Worm (Caenorhabditis elegans): ENCODE data around the gene F17A9.4.

DNA sequence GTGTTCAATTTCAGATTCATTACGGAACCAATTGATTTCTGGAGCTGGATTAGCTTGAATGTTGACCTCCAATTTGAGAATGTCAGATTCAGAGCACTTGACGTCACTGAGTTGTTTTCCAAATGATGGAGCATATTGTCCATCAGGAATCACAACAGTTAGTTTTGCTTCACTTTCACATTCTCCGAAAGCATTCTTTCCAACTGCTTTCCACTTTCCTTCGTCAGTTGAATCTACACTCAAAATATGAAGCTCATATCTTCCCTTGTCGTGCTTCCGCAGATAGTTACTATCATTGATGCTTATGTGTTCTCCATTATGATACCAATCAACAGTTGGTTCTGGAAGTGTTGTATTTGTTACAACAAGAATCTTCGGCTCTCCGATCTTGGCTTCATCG is 17.9 kb upstream of the F17A9.4 start:
- TF ChIP-seq efl-1 (GFP tag; optimal IDR thresholded peaks at IDR 0.05): no peak
- TF ChIP-seq ztf-28 (GFP tag; IDR thresholded peaks at IDR 0.05): no peak
- no peak for TF ChIP-seq ztf-22 (GFP tag; optimal IDR thresholded peaks at IDR 0.05)
- TF ChIP-seq pha-4 (tag; optimal IDR thresholded peaks at IDR 0.05): no peak
- no peak for TF ChIP-seq repo-1 (tag; optimal IDR thresholded peaks at IDR 0.05)
- no peak for TF ChIP-seq aptf-2 (GFP tag; conservative IDR thresholded peaks at IDR 0.05)
- no peak for TF ChIP-seq rpc-1 (optimal IDR thresholded peaks at IDR 0.05)
- no peak for TF ChIP-seq rpc-1 (tag; optimal IDR thresholded peaks at IDR 0.05)
- no peak for TF ChIP-seq tbp1 (GFP tag; optimal IDR thresholded peaks at IDR 0.05)
- no peak for TF ChIP-seq ets-4 (GFP tag; optimal IDR thresholded peaks at IDR 0.05)
- no peak for TF ChIP-seq dpl-1 (GFP tag; optimal IDR thresholded peaks at IDR 0.05)
- TF ChIP-seq nfya-1 (tag; optimal IDR thresholded peaks at IDR 0.05; ENCODE audit: borderline replicate concordance, insufficient read depth): no peak

All from whole organism, young adult.